Worm (Caenorhabditis elegans) whole organism, mixed stage, embryonic: ENCODE results near the gene ifc-1.

ENCODE experiments used
- ces-1 ChIP-seq: fragments of 150-350 bp; optimal IDR thresholded peaks from 2 replicates; lab custom pipeline; 2014; ENCODE audit warnings: missing biosample characterization, missing genetic modification reagents, missing genetic modification characterization
- drap-1 ChIP-seq: fragments of 200-800 bp; sonication (Bioruptor generic); optimal IDR thresholded peaks from 3 replicates; lab custom pipeline; 2018; ENCODE audit warnings: mild to moderate bottlenecking, missing genetic modification characterization, missing compliant biosample characterization
- elt-1 ChIP-seq: sonication (generic microtip); optimal IDR thresholded peaks from 2 replicates; lab custom pipeline; 2017; ENCODE audit warnings: missing genetic modification characterization, mild to moderate bottlenecking, missing compliant biosample characterization, antibody characterized with exemption, moderate library complexity, borderline replicate concordance; ENCODE audit not compliant: insufficient read depth
- elt-3 ChIP-seq: fragments of 150-350 bp; optimal IDR thresholded peaks from 2 replicates; lab custom pipeline; 2014; ENCODE audit warnings: missing biosample characterization, missing genetic modification characterization
- mls-2 ChIP-seq: sonication (generic microtip); optimal IDR thresholded peaks from 2 replicates; lab custom pipeline; 2016; ENCODE audit warnings: mild to moderate bottlenecking, missing genetic modification characterization, moderate library complexity, missing compliant biosample characterization
- nhr-237 ChIP-seq: fragments of 150-350 bp; optimal IDR thresholded peaks from 2 replicates; lab custom pipeline; 2014; ENCODE audit warnings: missing biosample characterization, missing genetic modification characterization
- nhr-76 ChIP-seq: sonication (generic microtip); optimal IDR thresholded peaks from 2 replicates; lab custom pipeline; 2017; ENCODE audit warnings: missing biosample characterization, missing genetic modification characterization
- snpc-4 ChIP-seq: fragments of 150-350 bp; optimal IDR thresholded peaks from 2 replicates; lab custom pipeline; 2014; ENCODE audit warnings: missing biosample characterization, missing genetic modification characterization
- unc-62 ChIP-seq: fragments of 150-350 bp; optimal IDR thresholded peaks from 2 replicates; lab custom pipeline; 2014; ENCODE audit warnings: missing biosample characterization, missing genetic modification reagents, missing genetic modification characterization

DNA sequence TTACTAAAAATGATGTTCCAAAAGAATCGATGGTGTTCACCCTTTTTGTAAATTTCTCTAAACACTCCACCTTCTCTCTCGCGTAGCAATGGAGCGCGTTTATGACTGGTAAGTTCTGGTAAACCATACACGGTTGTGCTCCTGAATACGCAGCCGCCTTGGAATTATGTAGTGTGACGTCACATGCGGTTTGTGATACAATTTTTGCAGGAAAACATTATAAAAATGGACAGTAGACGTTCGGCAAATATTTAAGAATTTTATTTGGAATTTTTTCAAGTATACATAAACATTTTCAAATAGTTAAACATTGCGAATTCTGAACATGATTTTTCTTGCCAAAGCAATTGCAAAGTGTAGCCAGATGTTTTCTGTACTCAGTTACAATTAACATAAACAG is 3.7 kb upstream of the ifc-1 start, which contains the start of gene F37B4.10:
- no peak for TF ChIP-seq unc-62 (GFP tag; lab: Kevin White, UChicago)
- no peak for TF ChIP-seq elt-3 (tag; lab: Kevin White, UChicago)
- TF ChIP-seq elt-1 (tag; lab: Kevin White, UChicago) = no peak
- TF ChIP-seq ces-1 (GFP tag; lab: Kevin White, UChicago) = no peak
- no peak for TF ChIP-seq nhr-76 (tag; lab: Kevin White, UChicago)
- TF ChIP-seq mls-2 (tag; lab: Kevin White, UChicago) = no peak
- TF ChIP-seq nhr-237 = no peak
- no peak for TF ChIP-seq drap-1 (GFP tag; lab: Kevin White, UChicago)
- TF ChIP-seq snpc-4 = no peak
